Fruit fly (Drosophila melanogaster) whole organism, adult: ENCODE data around the gene CG14535.

Experiments used
- CG11617 ChIP-seq: fragments of 200-800 bp; sonication (Bioruptor generic); optimal IDR thresholded peaks from 2 replicates; lab custom pipeline; 2017; ENCODE audit warnings: mild to moderate bottlenecking, missing biosample characterization, missing genetic modification reagents, missing genetic modification characterization
- CG12768 ChIP-seq: fragments of 200-800 bp; sonication (Bioruptor generic); optimal IDR thresholded peaks from 2 replicates; lab custom pipeline; 2017; ENCODE audit warnings: missing biosample characterization, missing genetic modification characterization, mild to moderate bottlenecking, moderate library complexity, missing genetic modification reagents
- CG14711 ChIP-seq: fragments of 200-800 bp; sonication (Bioruptor generic); optimal IDR thresholded peaks from 2 replicates; lab custom pipeline; 2018; ENCODE audit warnings: missing biosample characterization, mild to moderate bottlenecking, missing genetic modification characterization, moderate library complexity
- CG1620 ChIP-seq: fragments of 200-800 bp; sonication (Bioruptor generic); optimal IDR thresholded peaks from 2 replicates; lab custom pipeline; 2016; ENCODE audit warnings: missing biosample characterization, missing genetic modification characterization
- CG33017 ChIP-seq: fragments of 200-800 bp; sonication (Bioruptor generic); optimal IDR thresholded peaks from 2 replicates; lab custom pipeline; 2018; ENCODE audit warnings: missing biosample characterization, mild to moderate bottlenecking, missing genetic modification characterization, moderate library complexity
- CG5204 ChIP-seq: fragments of 200-800 bp; sonication (Bioruptor generic); optimal IDR thresholded peaks from 2 replicates; lab custom pipeline; 2016; ENCODE audit warnings: missing biosample characterization, missing genetic modification characterization
- CG7045 ChIP-seq: fragments of 200-800 bp; sonication (Bioruptor generic); optimal IDR thresholded peaks from 2 replicates; lab custom pipeline; 2017; ENCODE audit warnings: missing biosample characterization, mild to moderate bottlenecking, missing genetic modification characterization
- CG7101 ChIP-seq: fragments of 200-800 bp; sonication (Bioruptor generic); optimal IDR thresholded peaks from 2 replicates; lab custom pipeline; 2018; ENCODE audit warnings: missing biosample characterization, mild to moderate bottlenecking, missing genetic modification characterization, moderate library complexity
- Clk ChIP-seq: fragments of 200-800 bp; sonication (Bioruptor generic); optimal IDR thresholded peaks from 2 replicates; lab custom pipeline; 2017; ENCODE audit warnings: missing biosample characterization, missing genetic modification characterization
- Crg-1 ChIP-seq: fragments of 200-800 bp; sonication (Bioruptor generic); optimal IDR thresholded peaks from 2 replicates; lab custom pipeline; 2016; ENCODE audit warnings: missing biosample characterization, missing genetic modification characterization
- Hr96 ChIP-seq: fragments of 200-800 bp; sonication (Bioruptor generic); optimal IDR thresholded peaks from 2 replicates; lab custom pipeline; 2016; ENCODE audit warnings: missing biosample characterization, missing genetic modification characterization
- Mnt ChIP-seq: fragments of 200-800 bp; sonication (Bioruptor generic); optimal IDR thresholded peaks from 2 replicates; lab custom pipeline; 2016; ENCODE audit warnings: missing biosample characterization, mild to moderate bottlenecking, missing genetic modification characterization
- bab1 ChIP-seq: fragments of 200-800 bp; sonication (Bioruptor generic); optimal IDR thresholded peaks from 3 replicates; lab custom pipeline; 2019; ENCODE audit warnings: missing biosample characterization, mild to moderate bottlenecking, missing genetic modification characterization, moderate library complexity
- cic ChIP-seq: fragments of 200-800 bp; sonication (Bioruptor generic); optimal IDR thresholded peaks from 2 replicates; lab custom pipeline; 2017; ENCODE audit warnings: missing biosample characterization, mild to moderate bottlenecking, missing genetic modification characterization, moderate library complexity
- cnc ChIP-seq, 2 experiments: fragments of >200 bp; optimal IDR thresholded peaks; 2 replicates each; lab custom pipeline; 2017
- kay ChIP-seq: fragments of 200-800 bp; sonication (Bioruptor generic); peaks from one replicate; lab custom pipeline; 2016; ENCODE audit warnings: missing biosample characterization, missing genetic modification characterization, borderline replicate concordance
- ovo ChIP-seq: fragments of 200-800 bp; sonication (Bioruptor generic); optimal IDR thresholded peaks from 2 replicates; lab custom pipeline; 2016; ENCODE audit warnings: missing biosample characterization, missing genetic modification characterization
- pad ChIP-seq: fragments of 200-800 bp; sonication (Bioruptor generic); optimal IDR thresholded peaks from 3 replicates; lab custom pipeline; 2017; ENCODE audit warnings: missing biosample characterization, missing genetic modification characterization, mild to moderate bottlenecking, moderate library complexity, missing genetic modification reagents
- tj ChIP-seq: fragments of 200-800 bp; sonication (Bioruptor generic); optimal IDR thresholded peaks from 3 replicates; lab custom pipeline; 2017; ENCODE audit warnings: missing biosample characterization, mild to moderate bottlenecking, missing genetic modification characterization, moderate library complexity
- toe ChIP-seq: fragments of 200-800 bp; sonication (Bioruptor generic); optimal IDR thresholded peaks from 2 replicates; lab custom pipeline; 2016; ENCODE audit warnings: missing biosample characterization, missing genetic modification characterization

The CG14535 gene

dm6 chr2L:7813357-7813756, 41.9 kb downstream of the CG14535 start:
- TF ChIP-seq tj (GFP tag; lab: Kevin White, UChicago) (no peak), cic (GFP tag; lab: Kevin White, UChicago) (peak; percentile 3)

- TF ChIP-seq kay (GFP tag; lab: Kevin White, UChicago) = peak; percentile 16
- no peak for TF ChIP-seq CG7045 (GFP tag; lab: Kevin White, UChicago)
- TF ChIP-seq tj (GFP tag; lab: Kevin White, UChicago) = peak; percentile 93
Observed at dm6 chr2L:7812555-7813339, 42.5 kb downstream of the CG14535 start.

dm6 chr2L:7811249-7812002, 43.8 kb downstream of the CG14535 start, which contains the start of gene LanB1:
Gene LanB1, plus strand, starts transcription at chr2L:7811438.
- TF ChIP-seq kay (GFP tag; lab: Kevin White, UChicago) (peak; percentile 22), tj (GFP tag; lab: Kevin White, UChicago) (peak; percentile 72), CG12768 (GFP tag; lab: Kevin White, UChicago) (no peak)

dm6 chr2L:7810519-7810918, 44.8 kb downstream of the CG14535 start, which contains the start of gene Cdc14:
Gene Cdc14, minus strand, starts transcription at chr2L:7810703.
- TF ChIP-seq CG7101 (tag; lab: Kevin White, UChicago) (peak; percentile 27), cic (GFP tag; lab: Kevin White, UChicago) (no peak), CG5204 (GFP tag; lab: Kevin White, UChicago) (no peak), cnc (optimal IDR thresholded peaks at IDR 0.05; lab: Kevin White, UChicago) (no peak), CG11617 (GFP tag; lab: Kevin White, UChicago) (no peak), CG12768 (GFP tag; lab: Kevin White, UChicago) (no peak), Mnt (GFP tag; lab: Kevin White, UChicago) (peak; percentile 14), Crg-1 (GFP tag; lab: Kevin White, UChicago) (no peak), ovo (no peak), CG33017 (tag; lab: Kevin White, UChicago) (no peak), tj (GFP tag; lab: Kevin White, UChicago) (no peak), bab1 (GFP tag; lab: Kevin White, UChicago) (peak; percentile 22), CG1620 (GFP tag; lab: Kevin White, UChicago) (no peak), Hr96 (GFP tag; lab: Kevin White, UChicago) (no peak), CG7045 (GFP tag; lab: Kevin White, UChicago) (no peak), kay (GFP tag; lab: Kevin White, UChicago) (peak; percentile 63)

dm6 chr2L:7809699-7810088, 45.6 kb downstream of the CG14535 start:
- TF ChIP-seq toe (GFP tag; lab: Kevin White, UChicago) = no peak
- no peak for TF ChIP-seq CG7045 (GFP tag; lab: Kevin White, UChicago)
- no peak for TF ChIP-seq Clk (GFP tag; lab: Kevin White, UChicago)
- peak; percentile 56 for TF ChIP-seq bab1 (GFP tag; lab: Kevin White, UChicago)
- TF ChIP-seq tj (GFP tag; lab: Kevin White, UChicago) = peak; percentile 85
- TF ChIP-seq cnc (optimal IDR thresholded peaks at IDR 0.05; lab: Kevin White, UChicago) = no peak
- no peak for TF ChIP-seq CG7101 (tag; lab: Kevin White, UChicago)
- no peak for TF ChIP-seq CG5204 (GFP tag; lab: Kevin White, UChicago)
- TF ChIP-seq cic (GFP tag; lab: Kevin White, UChicago) = peak; percentile 88
- no peak for TF ChIP-seq Crg-1 (GFP tag; lab: Kevin White, UChicago)
- TF ChIP-seq CG1620 (GFP tag; lab: Kevin White, UChicago) = no peak
- no peak for TF ChIP-seq CG14711 (tag; lab: Kevin White, UChicago)
- peak; percentile 95 for TF ChIP-seq kay (GFP tag; lab: Kevin White, UChicago)
- TF ChIP-seq pad (GFP tag; lab: Kevin White, UChicago) = peak; percentile 96
- TF ChIP-seq CG11617 (GFP tag; lab: Kevin White, UChicago) = peak; percentile 1
- TF ChIP-seq Hr96 (GFP tag; lab: Kevin White, UChicago) = no peak
- peak; percentile 95 for TF ChIP-seq Mnt (GFP tag; lab: Kevin White, UChicago)
- TF ChIP-seq ovo = peak; percentile 67
- TF ChIP-seq CG33017 (tag; lab: Kevin White, UChicago) = peak; percentile 57
- TF ChIP-seq CG12768 (GFP tag; lab: Kevin White, UChicago) = peak; percentile 65
